Worm (Caenorhabditis elegans) whole organism, L4 larva: ENCODE data around the gene C33D9.10.

ENCODE experiments used
- F26F4.8 ChIP-seq: fragments of 200-800 bp; sonication (Bioruptor generic); conservative IDR thresholded peaks from 2 replicates; pipeline ENCODE4 v1.3.6; 2022; ENCODE audit warnings: missing genetic modification characterization, missing compliant biosample characterization
- R02D3.7 ChIP-seq: fragments of 150-350 bp; sonication (generic microtip); optimal IDR thresholded peaks from 3 replicates; lab custom pipeline; 2014; ENCODE audit warnings: missing biosample characterization, missing genetic modification characterization
- cey-2 ChIP-seq: sonication (generic microtip); optimal IDR thresholded peaks from 3 replicates; lab custom pipeline; 2017; ENCODE audit warnings: missing genetic modification characterization, mild to moderate bottlenecking, missing compliant biosample characterization, antibody characterized with exemption, borderline replicate concordance; ENCODE audit not compliant: insufficient read depth
- hlh-30 ChIP-seq: sonication (generic microtip); optimal IDR thresholded peaks from 2 replicates; lab custom pipeline; 2017; ENCODE audit warnings: antibody characterized with exemption, mild to moderate bottlenecking, missing genetic modification characterization, missing compliant biosample characterization; ENCODE audit not compliant: insufficient read depth
- hmg-1.1 ChIP-seq: fragments of 200-800 bp; sonication (Bioruptor generic); IDR thresholded peaks from 2 replicates; pipeline ENCODE4 v1.3.6; 2022; ENCODE audit warnings: missing genetic modification reagents, missing genetic modification characterization, missing compliant biosample characterization
- nhr-237 ChIP-seq: sonication (generic microtip); optimal IDR thresholded peaks from 2 replicates; lab custom pipeline; 2017; ENCODE audit warnings: missing biosample characterization, missing genetic modification characterization
- snpc-4 ChIP-seq: fragments of 150-350 bp; optimal IDR thresholded peaks from 2 replicates; lab custom pipeline; 2014; ENCODE audit warnings: missing biosample characterization, missing genetic modification characterization
- spr-1 ChIP-seq: sonication (generic microtip); optimal IDR thresholded peaks from 2 replicates; lab custom pipeline; 2016; ENCODE audit warnings: mild to moderate bottlenecking, missing genetic modification characterization, missing compliant biosample characterization
- unc-130 ChIP-seq: sonication (generic microtip); optimal IDR thresholded peaks from 2 replicates; lab custom pipeline; 2016; ENCODE audit warnings: missing genetic modification reagents, missing genetic modification characterization, missing compliant biosample characterization
- unc-62 ChIP-seq, 3 experiments: fragments of 150-350 bp in 1 of 3; sonication (generic microtip); optimal IDR thresholded peaks in 2 of 3; peaks in 1 of 3; 1 replicate in 1 of 3; 2 replicates in 2 of 3; lab custom pipeline; 2014 to 2017; ENCODE audit warnings: missing biosample characterization in 3 of 3, missing genetic modification characterization in 3 of 3, missing genetic modification reagents in 3 of 3, missing genotype in 1 of 3
- zip-11 ChIP-seq: fragments of 200-800 bp; sonication (Bioruptor generic); IDR thresholded peaks from 2 replicates; pipeline ENCODE4 v1.3.6; 2022; ENCODE audit warnings: missing genetic modification characterization, missing compliant biosample characterization
- ztf-11 ChIP-seq: fragments of 150-350 bp; optimal IDR thresholded peaks from 2 replicates; lab custom pipeline; 2014; ENCODE audit warnings: missing biosample characterization, missing genetic modification characterization
- ztf-7 ChIP-seq: fragments of 150-350 bp; optimal IDR thresholded peaks from 2 replicates; lab custom pipeline; 2014; ENCODE audit warnings: missing biosample characterization, missing genetic modification characterization

ce11 chrIV:8786654-8787053, 1.3 kb downstream of the C33D9.10 start, which contains the start of gene C33D9.8:
- TF ChIP-seq F26F4.8 = no peak
- no peak for TF ChIP-seq spr-1
- TF ChIP-seq hmg-1.1 (GFP tag; lab: Robert Waterston, UW) = no peak
- TF ChIP-seq cey-2 (tag; lab: Kevin White, UChicago) = no peak
- no peak for TF ChIP-seq snpc-4 (tag; lab: Kevin White, UChicago)
- TF ChIP-seq ztf-7 (tag; lab: Kevin White, UChicago) = no peak
- TF ChIP-seq ztf-11 (tag; lab: Kevin White, UChicago) = no peak
- no peak for TF ChIP-seq zip-11 (GFP tag; lab: Robert Waterston, UW)
- TF ChIP-seq unc-62 (GFP tag; optimal IDR thresholded peaks at IDR 0.05 in 1 of 2; lab: Kevin White, UChicago) = no peak
- TF ChIP-seq unc-62 (tag; optimal IDR thresholded peaks at IDR 0.05; lab: Kevin White, UChicago) = no peak
- TF ChIP-seq R02D3.7 = no peak
- no peak for TF ChIP-seq nhr-237
- TF ChIP-seq hlh-30 (tag; lab: Kevin White, UChicago) = no peak
- TF ChIP-seq unc-130 (GFP tag; lab: Kevin White, UChicago) = no peak
